Worm (Caenorhabditis elegans) whole organism, young adult: ENCODE results near the gene scl-26.

Source experiments
- F57C9.4 ChIP-seq: sonication (generic microtip); optimal IDR thresholded peaks from 2 replicates; lab custom pipeline; 2017; ENCODE audit warnings: mild to moderate bottlenecking, missing genetic modification characterization, missing compliant biosample characterization
- ama-1 ChIP-seq, 3 experiments: fragments of 150-350 bp in 1 of 3; sonication (generic microtip) in 2 of 3; optimal IDR thresholded peaks; 2 replicates each; lab custom pipeline; 2014 to 2018; ENCODE audit warnings: missing biosample characterization in 2 of 3, missing genetic modification characterization in 2 of 3, missing genetic modification reagents in 2 of 3
- ets-4 ChIP-seq: fragments of 200-800 bp; sonication (Bioruptor generic); optimal IDR thresholded peaks from 2 replicates; lab custom pipeline; 2018; ENCODE audit warnings: mild to moderate bottlenecking, missing genetic modification characterization, missing compliant biosample characterization
- lin-54 ChIP-seq: fragments of 200-800 bp; sonication (Bioruptor generic); optimal IDR thresholded peaks from 2 replicates; lab custom pipeline; 2018; ENCODE audit warnings: mild to moderate bottlenecking, missing genetic modification characterization, missing compliant biosample characterization
- madf-8 ChIP-seq: fragments of 200-800 bp; sonication (Bioruptor generic); conservative IDR thresholded peaks from 2 replicates; pipeline ENCODE4 v1.3.6; 2022; ENCODE audit warnings: missing genetic modification reagents, missing genetic modification characterization, missing compliant biosample characterization
- nhr-80 ChIP-seq: sonication (generic microtip); optimal IDR thresholded peaks from 2 replicates; lab custom pipeline; 2016; ENCODE audit warnings: missing genetic modification characterization, missing compliant biosample characterization
- unc-62 ChIP-seq: fragments of 150-350 bp; optimal IDR thresholded peaks from 2 replicates; lab custom pipeline; 2014; ENCODE audit warnings: missing biosample characterization, missing genetic modification reagents, missing genetic modification characterization
- ztf-26 ChIP-seq: sonication (generic microtip); optimal IDR thresholded peaks from 2 replicates; lab custom pipeline; 2017; ENCODE audit warnings: missing genetic modification characterization, missing compliant biosample characterization

DNA sequence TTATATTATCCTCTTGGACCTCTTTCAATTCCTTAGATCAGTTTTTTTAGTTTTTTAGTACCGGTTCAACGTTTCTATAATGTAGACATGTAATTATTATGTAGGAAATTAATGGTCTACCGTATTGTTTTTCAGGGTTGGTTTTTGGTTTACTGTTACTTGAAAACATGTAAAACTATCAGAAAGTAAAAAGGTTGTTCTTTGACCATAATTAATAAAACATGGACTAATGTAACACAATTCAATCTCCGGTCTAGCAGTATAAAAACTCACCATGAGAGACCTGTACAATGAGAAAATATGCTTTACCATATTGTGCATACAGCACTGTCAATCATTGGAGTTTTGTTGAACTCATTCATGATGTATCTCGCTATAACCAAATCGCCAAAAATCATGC lies 34.1 kb upstream of the scl-26 start, which contains the start of gene srd-29:
- TF ChIP-seq ama-1 (optimal IDR thresholded peaks at IDR 0.05; lab: Kevin White, UChicago) (no peak), ama-1 (GFP tag; optimal IDR thresholded peaks at IDR 0.05; lab: Kevin White, UChicago) (no peak), madf-8 (GFP tag; lab: Robert Waterston, UW) (no peak), ztf-26 (tag; lab: Kevin White, UChicago) (no peak), F57C9.4 (tag; lab: Kevin White, UChicago) (no peak), ets-4 (no peak), nhr-80 (tag; lab: Kevin White, UChicago) (no peak), lin-54 (GFP tag; lab: Kevin White, UChicago) (no peak), unc-62 (GFP tag; lab: Kevin White, UChicago) (no peak)
